Fruit fly (Drosophila melanogaster): ENCODE measurements around the gene P5CDh2.

P5CDh2 gene

dm6 chr3R:21877636-21878035 lies at the start of gene P5CDh2:
Gene P5CDh2 (plus strand): TSS chr3R:21877936.
- no peak for TF ChIP-seq psq (optimal IDR thresholded peaks at IDR 0.05)
- no peak for TF ChIP-seq pan (optimal IDR thresholded peaks at IDR 0.05)
- no peak for TF ChIP-seq EcR (GFP tag; optimal IDR thresholded peaks at IDR 0.05)
- TF ChIP-seq Dll (optimal IDR thresholded peaks at IDR 0.05): no peak
- TF ChIP-seq usp (GFP tag; optimal IDR thresholded peaks at IDR 0.05): no peak
- TF ChIP-seq CG8478 (optimal IDR thresholded peaks at IDR 0.05): no peak

- TF ChIP-seq EcR (GFP tag; optimal IDR thresholded peaks at IDR 0.05) (no peak), usp (GFP tag; optimal IDR thresholded peaks at IDR 0.05) (no peak), pan (optimal IDR thresholded peaks at IDR 0.05) (peak; percentile 26)
These were observed 49.7 kb upstream of the P5CDh2 start for dm6 chr3R:21828040-21828526.

- TF ChIP-seq psq (optimal IDR thresholded peaks at IDR 0.05): no peak
- no peak for TF ChIP-seq CG8478 (optimal IDR thresholded peaks at IDR 0.05)
- TF ChIP-seq Dll (optimal IDR thresholded peaks at IDR 0.05): no peak
- no peak for TF ChIP-seq pan (optimal IDR thresholded peaks at IDR 0.05)
- TF ChIP-seq usp (GFP tag; optimal IDR thresholded peaks at IDR 0.05): no peak
These were observed 48.8 kb upstream of the P5CDh2 start for dm6 chr3R:21828785-21829486.

- TF ChIP-seq psq (optimal IDR thresholded peaks at IDR 0.05) (no peak), usp (GFP tag; optimal IDR thresholded peaks at IDR 0.05) (no peak), CG8478 (optimal IDR thresholded peaks at IDR 0.05) (no peak), EcR (GFP tag; optimal IDR thresholded peaks at IDR 0.05) (peak; percentile 95 to 98)
These were observed 48.2 kb upstream of the P5CDh2 start for dm6 chr3R:21829487-21829957.

dm6 chr3R:21830303-21830707 lies 47.4 kb upstream of the P5CDh2 start:
- TF ChIP-seq EcR (GFP tag; optimal IDR thresholded peaks at IDR 0.05) (no peak), psq (optimal IDR thresholded peaks at IDR 0.05) (no peak), pan (optimal IDR thresholded peaks at IDR 0.05) (no peak), Dll (optimal IDR thresholded peaks at IDR 0.05) (no peak), CG8478 (optimal IDR thresholded peaks at IDR 0.05) (no peak), usp (GFP tag; optimal IDR thresholded peaks at IDR 0.05) (no peak)

dm6 chr3R:21831040-21831439 lies 46.7 kb upstream of the P5CDh2 start:
- TF ChIP-seq EcR (GFP tag; optimal IDR thresholded peaks at IDR 0.05) (peak in 1 of 2 experiments; percentile 94), pan (optimal IDR thresholded peaks at IDR 0.05) (no peak), psq (optimal IDR thresholded peaks at IDR 0.05) (no peak)

- no peak for TF ChIP-seq EcR (GFP tag; optimal IDR thresholded peaks at IDR 0.05)
- no peak for TF ChIP-seq usp (GFP tag; optimal IDR thresholded peaks at IDR 0.05)
- no peak for TF ChIP-seq pan (optimal IDR thresholded peaks at IDR 0.05)
- TF ChIP-seq psq (optimal IDR thresholded peaks at IDR 0.05): no peak
- no peak for TF ChIP-seq CG8478 (optimal IDR thresholded peaks at IDR 0.05)
- no peak for TF ChIP-seq Dll (optimal IDR thresholded peaks at IDR 0.05)
These were observed 45.5 kb upstream of the P5CDh2 start, which contains the start of gene Gr93a for dm6 chr3R:21832203-21832602. Gene Gr93a (plus strand): TSS chr3R:21832503.

- TF ChIP-seq pan (optimal IDR thresholded peaks at IDR 0.05) (no peak), psq (optimal IDR thresholded peaks at IDR 0.05) (no peak), usp (GFP tag; optimal IDR thresholded peaks at IDR 0.05) (no peak), Dll (optimal IDR thresholded peaks at IDR 0.05) (no peak), EcR (GFP tag; optimal IDR thresholded peaks at IDR 0.05) (no peak)
These were observed 43.3 kb upstream of the P5CDh2 start for dm6 chr3R:21834234-21835070.

- TF ChIP-seq pan (optimal IDR thresholded peaks at IDR 0.05): no peak
- no peak for TF ChIP-seq usp (GFP tag; optimal IDR thresholded peaks at IDR 0.05)
- no peak for TF ChIP-seq Dll (optimal IDR thresholded peaks at IDR 0.05)
- no peak for TF ChIP-seq CG8478 (optimal IDR thresholded peaks at IDR 0.05)
- no peak for TF ChIP-seq psq (optimal IDR thresholded peaks at IDR 0.05)
- no peak for TF ChIP-seq EcR (GFP tag; optimal IDR thresholded peaks at IDR 0.05)
These were observed 42.1 kb upstream of the P5CDh2 start for dm6 chr3R:21835388-21836200.

- TF ChIP-seq pan (optimal IDR thresholded peaks at IDR 0.05) (no peak), EcR (GFP tag; optimal IDR thresholded peaks at IDR 0.05) (no peak), usp (GFP tag; optimal IDR thresholded peaks at IDR 0.05) (no peak), CG8478 (optimal IDR thresholded peaks at IDR 0.05) (no peak), Dll (optimal IDR thresholded peaks at IDR 0.05) (no peak), psq (optimal IDR thresholded peaks at IDR 0.05) (no peak)
These were observed 41.6 kb upstream of the P5CDh2 start for dm6 chr3R:21836201-21836504.

dm6 chr3R:21836614-21837013 lies 41.1 kb upstream of the P5CDh2 start:
- no peak for TF ChIP-seq usp (GFP tag; optimal IDR thresholded peaks at IDR 0.05)
- no peak for TF ChIP-seq CG8478 (optimal IDR thresholded peaks at IDR 0.05)
- no peak for TF ChIP-seq pan (optimal IDR thresholded peaks at IDR 0.05)
- TF ChIP-seq Dll (optimal IDR thresholded peaks at IDR 0.05): no peak
- TF ChIP-seq EcR (GFP tag; optimal IDR thresholded peaks at IDR 0.05): no peak
